Worm (Caenorhabditis elegans) whole organism, L4/young adult: ENCODE measurements around the gene suca-1.

Experiments
- W03F9.2 ChIP-seq: fragments of 150-350 bp; optimal IDR thresholded peaks from 2 replicates; lab custom pipeline; 2014; ENCODE audit warnings: missing biosample characterization, missing genetic modification characterization
- him-1 ChIP-seq: sonication (generic microtip); optimal IDR thresholded peaks from 2 replicates; lab custom pipeline; 2016; ENCODE audit warnings: missing genotype, missing genetic modification reagents, missing genetic modification characterization, missing compliant biosample characterization

ce11 chrX:10888201-10888600 lies 11.7 kb downstream of the suca-1 start, which contains the start of gene F47B10.6:
- TF ChIP-seq W03F9.2 (tag; lab: Kevin White, UChicago) (no peak), him-1 (tag; lab: Kevin White, UChicago) (no peak)
